Fruit fly (Drosophila melanogaster): ENCODE data around the gene Trl.

dm6 chr3L:14782626-14783362 lies 21.9 kb upstream of the Trl start:
- TF ChIP-seq pad (GFP tag; optimal IDR thresholded peaks at IDR 0.05) (no peak), toe (GFP tag; optimal IDR thresholded peaks at IDR 0.05) (no peak), CG14711 (tag; optimal IDR thresholded peaks at IDR 0.05) (no peak), CG12768 (GFP tag; optimal IDR thresholded peaks at IDR 0.05) (peak; percentile 28), CG1620 (GFP tag; optimal IDR thresholded peaks at IDR 0.05) (no peak), bab1 (GFP tag; optimal IDR thresholded peaks at IDR 0.05) (no peak), cic (GFP tag; optimal IDR thresholded peaks at IDR 0.05) (peak; percentile 32), ovo (GFP tag; optimal IDR thresholded peaks at IDR 0.05) (no peak), cnc (optimal IDR thresholded peaks at IDR 0.05) (no peak), Mnt (GFP tag; optimal IDR thresholded peaks at IDR 0.05) (no peak)
